Worm (Caenorhabditis elegans) whole organism, L1 larva: ENCODE results near the gene aman-1.

Experiments
- C16A3.4 ChIP-seq: fragments of 150-350 bp; optimal IDR thresholded peaks from 2 replicates; lab custom pipeline; 2014; ENCODE audit warnings: missing biosample characterization, missing genetic modification characterization
- F16B12.6 ChIP-seq: fragments of 150-350 bp; optimal IDR thresholded peaks from 2 replicates; lab custom pipeline; 2014; ENCODE audit warnings: missing biosample characterization, missing genetic modification characterization
- Y116A8C.19 ChIP-seq: sonication (generic microtip); optimal IDR thresholded peaks from 2 replicates; lab custom pipeline; 2016; ENCODE audit warnings: missing compliant biosample characterization, missing genetic modification characterization, borderline replicate concordance
- alr-1 ChIP-seq: fragments of 200-800 bp; sonication (Bioruptor generic); optimal IDR thresholded peaks from 2 replicates; lab custom pipeline; 2018; ENCODE audit warnings: borderline replicate concordance, mild to moderate bottlenecking, missing genetic modification characterization, missing compliant biosample characterization
- aly-2 ChIP-seq: fragments of 150-350 bp; optimal IDR thresholded peaks from 2 replicates; lab custom pipeline; 2014; ENCODE audit warnings: missing biosample characterization, missing genetic modification characterization
- ama-1 ChIP-seq: fragments of 150-350 bp; optimal IDR thresholded peaks from 2 replicates; lab custom pipeline; 2014
- ceh-8 ChIP-seq: fragments of 200-800 bp; sonication (Bioruptor generic); optimal IDR thresholded peaks from 2 replicates; lab custom pipeline; 2018; ENCODE audit warnings: mild to moderate bottlenecking, missing genetic modification characterization, moderate library complexity, missing compliant biosample characterization
- dsc-1 ChIP-seq: sonication (generic microtip); optimal IDR thresholded peaks from 2 replicates; lab custom pipeline; 2016; ENCODE audit warnings: mild to moderate bottlenecking, missing genetic modification characterization, missing compliant biosample characterization
- efl-1 ChIP-seq, 4 experiments: fragments of 150-350 bp; optimal IDR thresholded peaks in 3 of 4; peaks in 1 of 4; 1 replicate in 1 of 4; 2 replicates in 3 of 4; lab custom pipeline; 2014; ENCODE audit warnings: missing biosample characterization in 2 of 4, missing genetic modification characterization in 2 of 4, missing genetic modification reagents in 2 of 4
- efl-3 ChIP-seq: fragments of 200-800 bp; sonication (Bioruptor generic); optimal IDR thresholded peaks from 2 replicates; lab custom pipeline; 2018; ENCODE audit warnings: mild to moderate bottlenecking, missing genetic modification characterization, missing compliant biosample characterization
- egl-13 ChIP-seq: sonication (generic microtip); optimal IDR thresholded peaks from 2 replicates; lab custom pipeline; 2016; ENCODE audit warnings: missing genotype, missing genetic modification reagents, missing genetic modification characterization, missing compliant biosample characterization
- egl-27 ChIP-seq, 2 experiments: fragments of 150-350 bp in 1 of 2; sonication (generic microtip); optimal IDR thresholded peaks; 3 replicates each; lab custom pipeline; 2017 to 2018; ENCODE audit warnings: missing biosample characterization in 2 of 2, missing genetic modification characterization in 2 of 2, missing genetic modification reagents in 2 of 2
- elt-2 ChIP-seq: sonication (generic microtip); optimal IDR thresholded peaks from 2 replicates; lab custom pipeline; 2016; ENCODE audit warnings: missing genetic modification characterization, mild to moderate bottlenecking, inconsistent platforms, missing compliant biosample characterization, missing genetic modification reagents
- elt-3 ChIP-seq, 6 experiments: fragments of 150-350 bp in 1 of 6; sonication (generic microtip); optimal IDR thresholded peaks; 2 replicates each; lab custom pipeline; 2017 to 2018; ENCODE audit warnings: missing biosample characterization in 6 of 6, missing genetic modification characterization in 6 of 6, inconsistent platforms in 1 of 6
- ets-5 ChIP-seq: fragments of 200-800 bp; sonication (Bioruptor generic); IDR thresholded peaks from 2 replicates; pipeline ENCODE4 v1.3.6; 2022; ENCODE audit warnings: missing genetic modification characterization, missing compliant biosample characterization
- fkh-4 ChIP-seq: sonication (generic microtip); optimal IDR thresholded peaks from 2 replicates; lab custom pipeline; 2016; ENCODE audit warnings: missing compliant biosample characterization, missing genetic modification characterization, borderline replicate concordance
- fos-1 ChIP-seq: fragments of 150-350 bp; optimal IDR thresholded peaks from 2 replicates; lab custom pipeline; 2014; ENCODE audit warnings: missing biosample characterization, missing genetic modification characterization
- grh-1 ChIP-seq: fragments of 200-800 bp; sonication (Bioruptor generic); IDR thresholded peaks from 2 replicates; pipeline ENCODE4 v1.3.6; 2022; ENCODE audit warnings: missing genetic modification reagents, missing genetic modification characterization, missing compliant biosample characterization
- hlh-17 ChIP-seq: fragments of 200-800 bp; sonication (Bioruptor generic); optimal IDR thresholded peaks from 2 replicates; lab custom pipeline; 2018; ENCODE audit warnings: missing genetic modification characterization, mild to moderate bottlenecking, missing compliant biosample characterization, moderate library complexity, borderline replicate concordance
- hlh-4 ChIP-seq: sonication (generic microtip); optimal IDR thresholded peaks from 2 replicates; lab custom pipeline; 2016; ENCODE audit warnings: mild to moderate bottlenecking, missing genetic modification characterization, missing compliant biosample characterization
- hpl-2 ChIP-seq: fragments of 150-350 bp; optimal IDR thresholded peaks from 2 replicates; lab custom pipeline; 2014; ENCODE audit warnings: missing biosample characterization, missing genetic modification reagents, missing genetic modification characterization
- isw-1 ChIP-seq: fragments of 200-800 bp; sonication (Bioruptor generic); IDR thresholded peaks from 2 replicates; pipeline ENCODE4 v1.3.6; 2022; ENCODE audit warnings: missing genetic modification characterization, missing compliant biosample characterization
- jun-1 ChIP-seq: fragments of 150-350 bp; optimal IDR thresholded peaks from 2 replicates; lab custom pipeline; 2014; ENCODE audit warnings: missing biosample characterization, missing genetic modification reagents, missing genetic modification characterization
- lin-35 ChIP-seq, 2 experiments: fragments of 150-350 bp; optimal IDR thresholded peaks; 2 replicates each; lab custom pipeline; 2014; ENCODE audit warnings: missing biosample characterization in 2 of 2, missing genetic modification characterization in 2 of 2, missing genetic modification reagents in 2 of 2
- lin-39 ChIP-seq: fragments of 150-350 bp; optimal IDR thresholded peaks from 2 replicates; lab custom pipeline; 2014; ENCODE audit warnings: missing biosample characterization, missing genetic modification reagents, missing genetic modification characterization
- lir-3 ChIP-seq: sonication (generic microtip); optimal IDR thresholded peaks from 2 replicates; lab custom pipeline; 2016; ENCODE audit warnings: mild to moderate bottlenecking, missing genetic modification characterization, moderate library complexity, missing compliant biosample characterization; ENCODE audit not compliant: poor library complexity
- mab-9 ChIP-seq: fragments of 200-800 bp; sonication (Bioruptor generic); IDR thresholded peaks from 2 replicates; pipeline ENCODE4 v1.3.6; 2022; ENCODE audit warnings: missing genetic modification reagents, missing genetic modification characterization, missing compliant biosample characterization
- mef-2 ChIP-seq: fragments of 150-350 bp; optimal IDR thresholded peaks from 2 replicates; lab custom pipeline; 2014; ENCODE audit warnings: missing biosample characterization, missing genetic modification characterization
- nhr-11 ChIP-seq: fragments of 150-350 bp; optimal IDR thresholded peaks from 2 replicates; lab custom pipeline; 2014; ENCODE audit warnings: missing biosample characterization, missing genetic modification characterization
- nhr-19 ChIP-seq: fragments of 200-800 bp; sonication (Bioruptor generic); conservative IDR thresholded peaks from 2 replicates; pipeline ENCODE4 v1.3.6; 2022; ENCODE audit warnings: missing genetic modification characterization, missing compliant biosample characterization
- nhr-20 ChIP-seq: sonication (generic microtip); optimal IDR thresholded peaks from 2 replicates; lab custom pipeline; 2016; ENCODE audit warnings: mild to moderate bottlenecking, missing genetic modification characterization, missing compliant biosample characterization
- nhr-237 ChIP-seq: fragments of 150-350 bp; optimal IDR thresholded peaks from 2 replicates; lab custom pipeline; 2014; ENCODE audit warnings: missing biosample characterization, missing genetic modification characterization
- nhr-28 ChIP-seq: fragments of 150-350 bp; optimal IDR thresholded peaks from 2 replicates; lab custom pipeline; 2014; ENCODE audit warnings: missing biosample characterization, missing genetic modification characterization
- nhr-76 ChIP-seq: sonication (generic microtip); optimal IDR thresholded peaks from 2 replicates; lab custom pipeline; 2017; ENCODE audit warnings: missing biosample characterization, missing genetic modification characterization
- nhr-84 ChIP-seq: sonication (generic microtip); optimal IDR thresholded peaks from 2 replicates; lab custom pipeline; 2017; ENCODE audit warnings: missing biosample characterization, missing genetic modification characterization
- pag-3 ChIP-seq: sonication (generic microtip); optimal IDR thresholded peaks from 2 replicates; lab custom pipeline; 2017; ENCODE audit warnings: missing genetic modification characterization, mild to moderate bottlenecking, missing compliant biosample characterization, antibody characterized with exemption, borderline replicate concordance; ENCODE audit not compliant: insufficient read depth
- pax-3 ChIP-seq: fragments of 200-800 bp; sonication (Bioruptor generic); optimal IDR thresholded peaks from 2 replicates; lab custom pipeline; 2018; ENCODE audit warnings: mild to moderate bottlenecking, missing genetic modification characterization, moderate library complexity, missing compliant biosample characterization
- rnt-1 ChIP-seq: sonication (generic microtip); optimal IDR thresholded peaks from 2 replicates; lab custom pipeline; 2016; ENCODE audit warnings: mild to moderate bottlenecking, missing genetic modification characterization, moderate library complexity, missing compliant biosample characterization
- snu-23 ChIP-seq: sonication (generic microtip); optimal IDR thresholded peaks from 2 replicates; lab custom pipeline; 2016; ENCODE audit warnings: missing genetic modification characterization, missing compliant biosample characterization
- sup-37 ChIP-seq: fragments of 200-800 bp; sonication (Bioruptor generic); optimal IDR thresholded peaks from 2 replicates; lab custom pipeline; 2018; ENCODE audit warnings: mild to moderate bottlenecking, missing genetic modification characterization, missing compliant biosample characterization
- tbx-2 ChIP-seq: sonication (generic microtip); optimal IDR thresholded peaks from 2 replicates; lab custom pipeline; 2016; ENCODE audit warnings: missing genetic modification characterization, missing compliant biosample characterization
- tlp-1 ChIP-seq: fragments of 150-350 bp; optimal IDR thresholded peaks from 2 replicates; lab custom pipeline; 2014; ENCODE audit warnings: missing biosample characterization, missing genetic modification characterization
- unc-130 ChIP-seq: fragments of 150-350 bp; optimal IDR thresholded peaks from 2 replicates; lab custom pipeline; 2017; ENCODE audit warnings: missing biosample characterization, missing genetic modification characterization, inconsistent platforms
- unc-30 ChIP-seq: sonication (generic microtip); optimal IDR thresholded peaks from 2 replicates; lab custom pipeline; 2017; ENCODE audit warnings: missing biosample characterization, missing genetic modification characterization
- vab-15 ChIP-seq: sonication (generic microtip); optimal IDR thresholded peaks from 2 replicates; lab custom pipeline; 2017; ENCODE audit warnings: missing genotype, mild to moderate bottlenecking, missing genetic modification characterization, missing compliant biosample characterization
- xbp-1 ChIP-seq: sonication (generic microtip); optimal IDR thresholded peaks from 2 replicates; lab custom pipeline; 2016; ENCODE audit warnings: missing genetic modification characterization, missing compliant biosample characterization
- zip-4 ChIP-seq: fragments of 200-800 bp; sonication (Bioruptor generic); optimal IDR thresholded peaks from 2 replicates; lab custom pipeline; 2018; ENCODE audit warnings: mild to moderate bottlenecking, missing genetic modification characterization, moderate library complexity, missing compliant biosample characterization
- ztf-11 ChIP-seq, 2 experiments: sonication (generic microtip); optimal IDR thresholded peaks; 2 replicates each; lab custom pipeline; 2016 to 2017; ENCODE audit warnings: missing genetic modification characterization in 2 of 2, missing biosample characterization in 1 of 2, missing compliant biosample characterization in 1 of 2
- ztf-4 ChIP-seq: fragments of 150-350 bp; optimal IDR thresholded peaks from 2 replicates; lab custom pipeline; 2014; ENCODE audit warnings: missing biosample characterization, missing genetic modification characterization

aman-1 gene

ce11 chrX:4706755-4707226 lies 26.1 kb upstream of the aman-1 start, which contains the start of gene dhhc-10 (continued):
- TF ChIP-seq ama-1 (lab: Kevin White, UChicago) (no peak), nhr-11 (tag; lab: Kevin White, UChicago) (no peak), ztf-11 (tag; optimal IDR thresholded peaks at IDR 0.05; lab: Kevin White, UChicago) (no peak), tbx-2 (tag; lab: Kevin White, UChicago) (peak; percentile 52), xbp-1 (tag; lab: Kevin White, UChicago) (peak; percentile 72), C16A3.4 (tag; lab: Kevin White, UChicago) (peak; percentile 34), ets-5 (no peak), tlp-1 (tag; lab: Kevin White, UChicago) (no peak), nhr-84 (no peak), unc-130 (tag; lab: Kevin White, UChicago) (peak; percentile 22), mab-9 (no peak), egl-27 (tag; optimal IDR thresholded peaks at IDR 0.05; lab: Kevin White, UChicago) (no peak), grh-1 (GFP tag; lab: Robert Waterston, UW) (no peak), hpl-2 (GFP tag; lab: Kevin White, UChicago) (no peak), unc-30 (tag; lab: Kevin White, UChicago) (no peak), vab-15 (tag; lab: Kevin White, UChicago) (no peak), rnt-1 (peak; percentile 77), alr-1 (tag; lab: Kevin White, UChicago) (no peak), pax-3 (tag; lab: Kevin White, UChicago) (no peak), zip-4 (GFP tag; lab: Kevin White, UChicago) (no peak), nhr-28 (tag; lab: Kevin White, UChicago) (no peak), isw-1 (GFP tag; lab: Robert Waterston, UW) (no peak), ceh-8 (GFP tag; lab: Kevin White, UChicago) (peak; percentile 31)

ce11 chrX:4711698-4712329 lies 21.1 kb upstream of the aman-1 start, which contains the start of the genes dnj-14 and glit-1:
Gene dnj-14, minus strand, starts transcription at chrX:4711748.
Gene glit-1, plus strand, starts transcription at chrX:4712279.
- TF ChIP-seq fos-1 (tag; lab: Kevin White, UChicago) (peak; percentile 78), Y116A8C.19 (no peak), nhr-11 (tag; lab: Kevin White, UChicago) (peak; percentile 6), fkh-4 (tag; lab: Kevin White, UChicago) (no peak), F16B12.6 (tag; lab: Kevin White, UChicago) (peak; percentile 70), nhr-19 (GFP tag; lab: Robert Waterston, UW) (peak; percentile 87), elt-2 (tag; lab: Kevin White, UChicago) (peak; percentile 76), unc-130 (tag; lab: Kevin White, UChicago) (peak; percentile 71), ztf-4 (tag; lab: Kevin White, UChicago) (peak; percentile 66), jun-1 (tag; lab: Kevin White, UChicago) (peak; percentile 91), snu-23 (GFP tag; lab: Kevin White, UChicago) (peak; percentile 95), sup-37 (GFP tag; lab: Kevin White, UChicago) (peak; percentile 26), egl-13 (peak; percentile 28), lin-39 (tag; lab: Kevin White, UChicago) (peak; percentile 14), nhr-20 (peak; percentile 91), mef-2 (peak; percentile 31), hlh-4 (tag; lab: Kevin White, UChicago) (no peak), zip-4 (GFP tag; lab: Kevin White, UChicago) (peak; percentile 21), dsc-1 (tag; lab: Kevin White, UChicago) (peak; percentile 83), nhr-84 (no peak), hpl-2 (GFP tag; lab: Kevin White, UChicago) (peak; percentile 72), hlh-17 (GFP tag; lab: Kevin White, UChicago) (no peak), efl-3 (no peak), lin-35 (GFP tag; optimal IDR thresholded peaks at IDR 0.05; lab: Kevin White, UChicago) (peak; percentile 84 to 90), lir-3 (tag; lab: Kevin White, UChicago) (peak; percentile 68), pag-3 (tag; lab: Kevin White, UChicago) (no peak), nhr-237 (tag; lab: Kevin White, UChicago) (peak; percentile 39), efl-1 (optimal IDR thresholded peaks at IDR 0.05; lab: Kevin White, UChicago) (peak; percentile 76 to 86), efl-1 (GFP tag; optimal IDR thresholded peaks at IDR 0.05 in 1 of 2; lab: Kevin White, UChicago) (peak; percentile 59 to 96), aly-2 (tag; lab: Kevin White, UChicago) (peak; percentile 19), elt-3 (tag; optimal IDR thresholded peaks at IDR 0.05; lab: Kevin White, UChicago) (peak in 3 of 6 experiments; percentile 52 to 86 (median 66)), nhr-76 (tag; lab: Kevin White, UChicago) (no peak)
